Fruit fly (Drosophila melanogaster): ENCODE results near the gene Fdx1.

Fdx1 gene

dm6 chr3L:9357830-9358712 lies 13.0 kb downstream of the Fdx1 start:
- TF ChIP-seq Eip78C (GFP tag) (peak; percentile 74), Hr39 (GFP tag; optimal IDR thresholded peaks at IDR 0.05) (no peak), net (GFP tag; optimal IDR thresholded peaks at IDR 0.05) (peak; percentile 34), vri (GFP tag; optimal IDR thresholded peaks at IDR 0.05) (peak; percentile 9), CG11294 (GFP tag; IDR thresholded peaks at IDR 0.05) (no peak), CG15336 (GFP tag; IDR thresholded peaks at IDR 0.05) (0 out of 2 replicates have a peak, but pooled peaks have one; percentile 20), Eip75B (GFP tag; optimal IDR thresholded peaks at IDR 0.05) (peak; percentile 21), CG11762 (GFP tag; optimal IDR thresholded peaks at IDR 0.05; ENCODE audit: insufficient read depth) (no peak), CG3032 (tag; optimal IDR thresholded peaks at IDR 0.05) (peak; percentile 53), CG3919 (GFP tag; optimal IDR thresholded peaks at IDR 0.05) (no peak), Sox14 (GFP tag; optimal IDR thresholded peaks at IDR 0.05) (peak; percentile 6), fkh (GFP tag; optimal IDR thresholded peaks at IDR 0.05) (peak; percentile 89), Hr38 (GFP tag; optimal IDR thresholded peaks at IDR 0.05) (no peak), Blimp-1 (GFP tag; optimal IDR thresholded peaks at IDR 0.05) (no peak), Lpt (GFP tag; optimal IDR thresholded peaks at IDR 0.05) (no peak), CG8632 (GFP tag; optimal IDR thresholded peaks at IDR 0.05) (no peak), CG10631 (GFP tag; optimal IDR thresholded peaks at IDR 0.05) (peak; percentile 20), Hr4 (GFP tag; optimal IDR thresholded peaks at IDR 0.05) (no peak), CG6792 (GFP tag; optimal IDR thresholded peaks at IDR 0.05) (no peak), spab (GFP tag; optimal IDR thresholded peaks at IDR 0.05) (peak; percentile 45), CG6163 (GFP tag; IDR thresholded peaks at IDR 0.05) (peak; percentile 74; the same call in 2 of the 3 replicates), CG10669 (GFP tag; optimal IDR thresholded peaks at IDR 0.05) (peak; percentile 10), CG16779 (tag; optimal IDR thresholded peaks at IDR 0.05) (peak; percentile 83), fd59A (GFP tag; optimal IDR thresholded peaks at IDR 0.05) (no peak), fd85E (GFP tag; optimal IDR thresholded peaks at IDR 0.05) (no peak), Eip93F (GFP tag; optimal IDR thresholded peaks at IDR 0.05) (peak; percentile 62), Gug (GFP tag; IDR thresholded peaks at IDR 0.05) (no peak), Ets96B (tag; optimal IDR thresholded peaks at IDR 0.05) (peak; percentile 51), Ets21C (GFP tag; optimal IDR thresholded peaks at IDR 0.05) (no peak), CG7368 (GFP tag; optimal IDR thresholded peaks at IDR 0.05) (no peak), CG31627 (GFP tag; optimal IDR thresholded peaks at IDR 0.05) (no peak), dsx (GFP tag; optimal IDR thresholded peaks at IDR 0.05; ENCODE audit: poor library complexity, severe bottlenecking) (peak; percentile 52), acj6 (GFP tag; optimal IDR thresholded peaks at IDR 0.05) (no peak), CG6808 (GFP tag; optimal IDR thresholded peaks at IDR 0.05) (peak; percentile 62), topi (GFP tag; optimal IDR thresholded peaks at IDR 0.05) (no peak), CG8119 (GFP tag; IDR thresholded peaks at IDR 0.05) (no peak; the same call in 2 of the 3 replicates), CG11902 (GFP tag; optimal IDR thresholded peaks at IDR 0.05) (no peak), ss (GFP tag; optimal IDR thresholded peaks at IDR 0.05) (peak; percentile 48 to 77), svp (GFP tag) (peak; percentile 86), eg (GFP tag; IDR thresholded peaks at IDR 0.05) (no peak), achi (GFP tag; optimal IDR thresholded peaks at IDR 0.05) (no peak), CG9139 (GFP tag; optimal IDR thresholded peaks at IDR 0.05) (peak; percentile 36), CG6276 (GFP tag; optimal IDR thresholded peaks at IDR 0.05) (peak; percentile 30), CG1621 (tag; optimal IDR thresholded peaks at IDR 0.05) (peak; percentile 50), CG6854 (GFP tag; optimal IDR thresholded peaks at IDR 0.05) (no peak)

Data from whole organism, prepupa.